Worm (Caenorhabditis elegans) whole organism, L4 larva: ENCODE data around the gene K05F1.9.

ENCODE experiments used
- R02D3.7 ChIP-seq: fragments of 150-350 bp; sonication (generic microtip); optimal IDR thresholded peaks from 3 replicates; lab custom pipeline; 2014; ENCODE audit warnings: missing biosample characterization, missing genetic modification characterization
- ceh-82 ChIP-seq: sonication (generic microtip); optimal IDR thresholded peaks from 2 replicates; lab custom pipeline; 2017; ENCODE audit warnings: missing biosample characterization, missing genetic modification characterization
- daf-12 ChIP-seq: fragments of 150-350 bp; optimal IDR thresholded peaks from 2 replicates; lab custom pipeline; 2014; ENCODE audit warnings: missing biosample characterization, missing genetic modification reagents, missing genetic modification characterization
- fos-1 ChIP-seq: fragments of 150-350 bp; optimal IDR thresholded peaks from 2 replicates; lab custom pipeline; 2014; ENCODE audit warnings: missing biosample characterization, missing genetic modification characterization
- jun-1 ChIP-seq: fragments of 150-350 bp; optimal IDR thresholded peaks from 2 replicates; lab custom pipeline; 2014; ENCODE audit warnings: missing biosample characterization, missing genetic modification reagents, missing genetic modification characterization
- lin-1 ChIP-seq: fragments of 200-800 bp; sonication (Bioruptor generic); IDR thresholded peaks from 2 replicates; pipeline ENCODE4 v1.3.6; 2022; ENCODE audit warnings: missing genetic modification reagents, missing genetic modification characterization, missing compliant biosample characterization
- mdl-1 ChIP-seq, 2 experiments: fragments of 150-350 bp in 1 of 2; sonication (generic microtip) in 1 of 2; optimal IDR thresholded peaks; 2 replicates each; lab custom pipeline; 2014 to 2017; ENCODE audit warnings: missing biosample characterization in 2 of 2, missing genetic modification characterization in 2 of 2
- nhr-10 ChIP-seq: fragments of 150-350 bp; optimal IDR thresholded peaks from 2 replicates; lab custom pipeline; 2014; ENCODE audit warnings: missing biosample characterization, missing genetic modification characterization
- pqm-1 ChIP-seq: sonication (generic microtip); optimal IDR thresholded peaks from 2 replicates; lab custom pipeline; 2017; ENCODE audit warnings: missing biosample characterization, missing genetic modification characterization
- snpc-4 ChIP-seq: fragments of 150-350 bp; optimal IDR thresholded peaks from 2 replicates; lab custom pipeline; 2014; ENCODE audit warnings: missing biosample characterization, missing genetic modification characterization
- zip-11 ChIP-seq: fragments of 200-800 bp; sonication (Bioruptor generic); IDR thresholded peaks from 2 replicates; pipeline ENCODE4 v1.3.6; 2022; ENCODE audit warnings: missing genetic modification characterization, missing compliant biosample characterization

DNA sequence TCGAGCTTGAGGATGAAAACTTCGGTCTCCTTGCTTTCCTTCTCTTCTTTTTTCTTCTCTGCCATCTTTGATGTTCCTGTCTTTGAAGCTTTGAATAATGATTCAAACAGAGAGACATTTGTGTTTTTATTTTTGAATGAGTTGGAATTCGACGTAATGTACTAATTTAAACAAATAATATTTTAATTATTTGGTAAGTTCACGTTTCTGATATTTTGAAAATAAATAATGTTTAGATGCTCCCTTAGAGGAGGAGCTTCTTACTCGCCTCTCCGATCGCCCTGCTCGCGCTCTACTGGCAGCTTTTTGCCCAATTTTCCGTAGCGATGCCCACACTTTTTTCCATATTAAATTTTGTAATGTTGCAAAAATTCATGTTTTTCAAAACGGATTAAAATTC is at the start of gene K05F1.9, which contains the start of gene K05F1.1:
- no peak for TF ChIP-seq R02D3.7 (tag; lab: Kevin White, UChicago)
- no peak for TF ChIP-seq zip-11
- TF ChIP-seq ceh-82 (tag; lab: Kevin White, UChicago): no peak
- TF ChIP-seq jun-1 (tag; lab: Kevin White, UChicago): no peak
- no peak for TF ChIP-seq nhr-10 (tag; lab: Kevin White, UChicago)
- TF ChIP-seq snpc-4 (tag; lab: Kevin White, UChicago): no peak
- no peak for TF ChIP-seq lin-1
- no peak for TF ChIP-seq pqm-1 (tag; lab: Kevin White, UChicago)
- TF ChIP-seq daf-12: no peak
- no peak for TF ChIP-seq mdl-1 (tag; optimal IDR thresholded peaks at IDR 0.05; lab: Kevin White, UChicago)
- TF ChIP-seq fos-1: no peak
